Worm (Caenorhabditis elegans): ENCODE measurements around the gene pfn-2.

- no peak for TF ChIP-seq nhr-10 (tag; optimal IDR thresholded peaks at IDR 0.05)
- no peak for TF ChIP-seq mep-1 (tag; optimal IDR thresholded peaks at IDR 0.05)
- TF ChIP-seq jun-1 (tag; optimal IDR thresholded peaks at IDR 0.05), result no peak
- no peak for TF ChIP-seq zag-1 (tag; optimal IDR thresholded peaks at IDR 0.05)
- TF ChIP-seq nhr-76 (tag; optimal IDR thresholded peaks at IDR 0.05), result no peak
- no peak for TF ChIP-seq vab-7 (GFP tag; IDR thresholded peaks at IDR 0.05)
Observed at ce11 chrX:5342007-5342406, 11.9 kb downstream of the pfn-2 start, which contains the start of gene C26B9.7.

Measured in whole organism, L4 larva.